Worm (Caenorhabditis elegans) whole organism, young adult: ENCODE results near the gene sri-78.
"Not testable (repeated sequence)": the region's sequence is repeated elsewhere in the genome, so short reads cannot be mapped to it uniquely, and the experiment has no call there.

Experiments used
- B0035.1 ChIP-seq: sonication (generic microtip); optimal IDR thresholded peaks from 2 replicates; lab custom pipeline; 2016; ENCODE audit warnings: missing genetic modification characterization, mild to moderate bottlenecking, missing compliant biosample characterization, missing genotype, missing genetic modification reagents
- B0336.3 ChIP-seq: fragments of 200-800 bp; sonication (Bioruptor generic); IDR thresholded peaks from 2 replicates; pipeline ENCODE4 v1.3.6; 2022; ENCODE audit warnings: missing genetic modification characterization, missing compliant biosample characterization
- C06A6.2 ChIP-seq: fragments of 200-800 bp; sonication (Bioruptor generic); conservative IDR thresholded peaks from 2 replicates; pipeline ENCODE4 v1.3.6; 2022; ENCODE audit warnings: missing genetic modification characterization, missing compliant biosample characterization
- C17E4.6 ChIP-seq: fragments of 200-800 bp; sonication (Bioruptor generic); IDR thresholded peaks from 2 replicates; pipeline ENCODE4 v1.3.6; 2022; ENCODE audit warnings: missing genetic modification reagents, missing genetic modification characterization, missing compliant biosample characterization
- F23B12.7 ChIP-seq: sonication (generic microtip); optimal IDR thresholded peaks from 2 replicates; lab custom pipeline; 2017; ENCODE audit warnings: missing genetic modification characterization, mild to moderate bottlenecking, missing compliant biosample characterization, antibody characterized with exemption, moderate library complexity; ENCODE audit not compliant: insufficient read depth
- F39B2.1 ChIP-seq: fragments of 200-800 bp; sonication (Bioruptor generic); IDR thresholded peaks from 2 replicates; pipeline ENCODE4 v1.3.6; 2022; ENCODE audit warnings: missing genetic modification reagents, missing genetic modification characterization, missing compliant biosample characterization
- F52B5.7 ChIP-seq: sonication (generic microtip); optimal IDR thresholded peaks from 2 replicates; lab custom pipeline; 2016; ENCODE audit warnings: mild to moderate bottlenecking, missing genetic modification characterization, missing compliant biosample characterization
- K12H6.12 ChIP-seq: fragments of 200-800 bp; sonication (Bioruptor generic); optimal IDR thresholded peaks from 2 replicates; lab custom pipeline; 2018; ENCODE audit warnings: mild to moderate bottlenecking, missing genetic modification characterization, missing compliant biosample characterization
- ama-1 ChIP-seq, 3 experiments: fragments of 150-350 bp in 1 of 3; sonication (generic microtip) in 2 of 3; optimal IDR thresholded peaks; 2 replicates each; lab custom pipeline; 2014 to 2018; ENCODE audit warnings: missing biosample characterization in 2 of 3, missing genetic modification characterization in 2 of 3, missing genetic modification reagents in 2 of 3
- attf-5 ChIP-seq: fragments of 200-800 bp; sonication (Bioruptor generic); optimal IDR thresholded peaks from 2 replicates; lab custom pipeline; 2018; ENCODE audit warnings: mild to moderate bottlenecking, missing genetic modification characterization, missing compliant biosample characterization
- bed-2 ChIP-seq: fragments of 200-800 bp; sonication (Bioruptor generic); IDR thresholded peaks from 2 replicates; pipeline ENCODE4 v1.3.6; 2022; ENCODE audit warnings: missing genetic modification reagents, missing genetic modification characterization, missing compliant biosample characterization
- cebp-2 ChIP-seq: fragments of 200-800 bp; sonication (Bioruptor generic); IDR thresholded peaks from 2 replicates; pipeline ENCODE4 v1.3.6; 2022; ENCODE audit warnings: missing genetic modification characterization, missing compliant biosample characterization
- ceh-27 ChIP-seq: fragments of 200-800 bp; sonication (Bioruptor generic); optimal IDR thresholded peaks from 2 replicates; lab custom pipeline; 2018; ENCODE audit warnings: mild to moderate bottlenecking, missing genetic modification characterization, moderate library complexity, missing compliant biosample characterization
- ceh-58 ChIP-seq: fragments of 200-800 bp; sonication (Bioruptor generic); IDR thresholded peaks from 2 replicates; pipeline ENCODE4 v1.3.6; 2022; ENCODE audit warnings: missing genetic modification characterization, missing compliant biosample characterization
- ceh-91 ChIP-seq: fragments of 200-800 bp; sonication (Bioruptor generic); IDR thresholded peaks from 2 replicates; pipeline ENCODE4 v1.3.6; 2022; ENCODE audit warnings: missing genetic modification reagents, missing genetic modification characterization, missing compliant biosample characterization
- dox-1 ChIP-seq: fragments of 200-800 bp; sonication (Bioruptor generic); IDR thresholded peaks from 2 replicates; pipeline ENCODE4 v1.3.6; 2022; ENCODE audit warnings: missing genetic modification reagents, missing genetic modification characterization, missing compliant biosample characterization
- dpl-1 ChIP-seq: fragments of 150-350 bp; optimal IDR thresholded peaks from 2 replicates; lab custom pipeline; 2014; ENCODE audit warnings: missing biosample characterization, missing genetic modification reagents, missing genetic modification characterization
- efl-1 ChIP-seq: fragments of 150-350 bp; optimal IDR thresholded peaks from 2 replicates; lab custom pipeline; 2014; ENCODE audit warnings: missing biosample characterization, missing genetic modification reagents, missing genetic modification characterization
- egl-44 ChIP-seq: fragments of 200-800 bp; sonication (Bioruptor generic); IDR thresholded peaks from 2 replicates; pipeline ENCODE4 v1.3.6; 2022; ENCODE audit warnings: missing genetic modification reagents, missing genetic modification characterization, missing compliant biosample characterization
- egrh-3 ChIP-seq: fragments of 200-800 bp; sonication (Bioruptor generic); IDR thresholded peaks from 2 replicates; pipeline ENCODE4 v1.3.6; 2022; ENCODE audit warnings: missing genetic modification reagents, missing genetic modification characterization, missing compliant biosample characterization
- fkh-3 ChIP-seq: sonication (generic microtip); optimal IDR thresholded peaks from 2 replicates; lab custom pipeline; 2016; ENCODE audit warnings: mild to moderate bottlenecking, missing genetic modification characterization, missing compliant biosample characterization
- gei-17 ChIP-seq: fragments of 200-800 bp; sonication (Bioruptor generic); optimal IDR thresholded peaks from 2 replicates; lab custom pipeline; 2018; ENCODE audit warnings: mild to moderate bottlenecking, missing genetic modification characterization, missing compliant biosample characterization
- hlh-12 ChIP-seq: sonication (generic microtip); optimal IDR thresholded peaks from 2 replicates; lab custom pipeline; 2016; ENCODE audit warnings: missing genetic modification characterization, missing compliant biosample characterization
- hlh-26 ChIP-seq: fragments of 200-800 bp; sonication (Bioruptor generic); conservative IDR thresholded peaks from 2 replicates; pipeline ENCODE4 v1.3.6; 2022; ENCODE audit warnings: missing genetic modification reagents, missing genetic modification characterization, missing compliant biosample characterization
- hrde-1 ChIP-seq: sonication (generic microtip); optimal IDR thresholded peaks from 2 replicates; lab custom pipeline; 2016; ENCODE audit warnings: missing genetic modification characterization, mild to moderate bottlenecking, missing compliant biosample characterization, moderate library complexity, missing genotype, missing genetic modification reagents, borderline replicate concordance
- lir-1 ChIP-seq: fragments of 200-800 bp; sonication (Bioruptor generic); conservative IDR thresholded peaks from 2 replicates; pipeline ENCODE4 v1.3.6; 2022; ENCODE audit warnings: missing genetic modification reagents, missing genetic modification characterization, missing compliant biosample characterization
- lsy-27 ChIP-seq: sonication (generic microtip); optimal IDR thresholded peaks from 2 replicates; lab custom pipeline; 2017; ENCODE audit warnings: missing genetic modification characterization, mild to moderate bottlenecking, missing compliant biosample characterization, antibody characterized with exemption, missing genotype, borderline replicate concordance; ENCODE audit not compliant: insufficient read depth
- nhr-179 ChIP-seq: sonication (generic microtip); optimal IDR thresholded peaks from 2 replicates; lab custom pipeline; 2016; ENCODE audit warnings: mild to moderate bottlenecking, missing genetic modification characterization, missing compliant biosample characterization
- nhr-90 ChIP-seq: sonication (generic microtip); optimal IDR thresholded peaks from 2 replicates; lab custom pipeline; 2016; ENCODE audit warnings: missing genotype, mild to moderate bottlenecking, missing genetic modification characterization, missing compliant biosample characterization
- pbrm-1 ChIP-seq: fragments of 200-800 bp; sonication (Bioruptor generic); IDR thresholded peaks from 2 replicates; pipeline ENCODE4 v1.3.6; 2022; ENCODE audit warnings: missing genetic modification reagents, missing genetic modification characterization, missing compliant biosample characterization
- sea-2 ChIP-seq: fragments of 200-800 bp; sonication (Bioruptor generic); IDR thresholded peaks from 2 replicates; pipeline ENCODE4 v1.3.6; 2022; ENCODE audit warnings: missing genetic modification characterization, missing compliant biosample characterization
- snpc-1.3 ChIP-seq: sonication (generic microtip); optimal IDR thresholded peaks from 2 replicates; lab custom pipeline; 2017; ENCODE audit warnings: missing genetic modification characterization, mild to moderate bottlenecking, missing compliant biosample characterization, antibody characterized with exemption, moderate library complexity, missing genotype, missing genetic modification reagents; ENCODE audit not compliant: insufficient read depth
- snpc-3.4 ChIP-seq: sonication (generic microtip); optimal IDR thresholded peaks from 2 replicates; lab custom pipeline; 2017; ENCODE audit warnings: missing genetic modification characterization, mild to moderate bottlenecking, missing compliant biosample characterization, antibody characterized with exemption, moderate library complexity, missing genotype, missing genetic modification reagents
- snpc-4 ChIP-seq, 5 experiments: fragments of 150-350 bp in 1 of 5; sonication (generic microtip) in 4 of 5; optimal IDR thresholded peaks; 2 replicates each; lab custom pipeline; 2014 to 2018; ENCODE audit warnings: missing genetic modification characterization in 5 of 5, missing biosample characterization in 3 of 5, antibody characterized with exemption in 2 of 5, mild to moderate bottlenecking in 2 of 5, missing compliant biosample characterization in 2 of 5, missing genotype in 2 of 5, moderate library complexity in 2 of 5, missing genetic modification reagents in 1 of 5
- somi-1 ChIP-seq: fragments of 200-800 bp; sonication (Bioruptor generic); optimal IDR thresholded peaks from 2 replicates; lab custom pipeline; 2018; ENCODE audit warnings: mild to moderate bottlenecking, missing genetic modification characterization, missing compliant biosample characterization
- sptf-2 ChIP-seq: fragments of 200-800 bp; sonication (Bioruptor generic); optimal IDR thresholded peaks from 2 replicates; lab custom pipeline; 2018; ENCODE audit warnings: mild to moderate bottlenecking, missing genetic modification characterization, missing compliant biosample characterization
- tbx-9 ChIP-seq: sonication (generic microtip); optimal IDR thresholded peaks from 2 replicates; lab custom pipeline; 2016; ENCODE audit warnings: borderline replicate concordance, missing genetic modification characterization, inconsistent platforms, missing compliant biosample characterization
- unc-62 ChIP-seq: fragments of 150-350 bp; optimal IDR thresholded peaks from 2 replicates; lab custom pipeline; 2014; ENCODE audit warnings: missing biosample characterization, missing genetic modification reagents, missing genetic modification characterization
- zim-3 ChIP-seq: sonication (generic microtip); optimal IDR thresholded peaks from 2 replicates; lab custom pipeline; 2017; ENCODE audit warnings: mild to moderate bottlenecking, missing genetic modification characterization, moderate library complexity, missing compliant biosample characterization
- ztf-18 ChIP-seq: sonication (generic microtip); optimal IDR thresholded peaks from 2 replicates; lab custom pipeline; 2016; ENCODE audit warnings: missing genotype, mild to moderate bottlenecking, missing genetic modification characterization, missing compliant biosample characterization
- ztf-28 ChIP-seq: fragments of 200-800 bp; sonication (Bioruptor generic); IDR thresholded peaks from 2 replicates; pipeline ENCODE4 v1.3.6; 2022; ENCODE audit warnings: missing genetic modification reagents, missing genetic modification characterization, missing compliant biosample characterization

The sri-78 gene

DNA sequence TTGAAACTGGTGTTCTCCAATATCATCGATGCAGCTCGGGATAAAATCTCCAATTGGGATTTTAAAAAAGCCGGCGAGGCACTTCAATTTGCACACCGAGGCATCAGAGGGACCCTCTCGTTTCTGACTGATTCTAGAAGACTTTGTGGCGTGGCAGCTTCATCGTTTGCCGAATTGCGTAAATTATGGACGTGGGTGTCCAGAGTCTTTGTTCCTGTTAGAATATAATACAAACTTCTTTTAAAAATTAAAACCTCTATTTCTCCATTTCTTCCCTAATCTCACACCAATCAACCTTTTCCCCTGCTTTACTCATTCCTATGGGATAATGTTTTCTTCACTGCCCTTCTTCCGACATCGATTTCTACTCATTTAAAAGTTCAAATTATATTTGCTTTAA lies 25.4 kb downstream of the sri-78 start, which contains the start of gene ZC239.5:
Gene ZC239.5, plus strand, starts transcription at position 301 of the 400 bp plus-strand sequence.
- TF ChIP-seq sea-2 (GFP tag; lab: Robert Waterston, UW) (no peak), ztf-28 (GFP tag; lab: Robert Waterston, UW) (no peak), hrde-1 (tag; lab: Kevin White, UChicago) (no peak), attf-5 (GFP tag; lab: Kevin White, UChicago) (no peak), dpl-1 (GFP tag; lab: Kevin White, UChicago) (no peak), F23B12.7 (tag; lab: Kevin White, UChicago) (no peak), pbrm-1 (GFP tag; lab: Robert Waterston, UW) (no peak), egl-44 (no peak), ama-1 (optimal IDR thresholded peaks at IDR 0.05; lab: Kevin White, UChicago) (no peak), ama-1 (GFP tag; optimal IDR thresholded peaks at IDR 0.05; lab: Kevin White, UChicago) (no peak), F52B5.7 (tag; lab: Kevin White, UChicago) (no peak), K12H6.12 (tag; lab: Kevin White, UChicago) (no peak), zim-3 (no peak), snpc-1.3 (tag; lab: Kevin White, UChicago) (no peak), C06A6.2 (GFP tag; lab: Robert Waterston, UW) (no peak), ceh-58 (GFP tag; lab: Robert Waterston, UW) (no peak), dox-1 (GFP tag; lab: Robert Waterston, UW) (no peak), gei-17 (GFP tag; lab: Kevin White, UChicago) (no peak), ceh-27 (GFP tag; lab: Kevin White, UChicago) (no peak), hlh-12 (tag; lab: Kevin White, UChicago) (no peak)

DNA sequence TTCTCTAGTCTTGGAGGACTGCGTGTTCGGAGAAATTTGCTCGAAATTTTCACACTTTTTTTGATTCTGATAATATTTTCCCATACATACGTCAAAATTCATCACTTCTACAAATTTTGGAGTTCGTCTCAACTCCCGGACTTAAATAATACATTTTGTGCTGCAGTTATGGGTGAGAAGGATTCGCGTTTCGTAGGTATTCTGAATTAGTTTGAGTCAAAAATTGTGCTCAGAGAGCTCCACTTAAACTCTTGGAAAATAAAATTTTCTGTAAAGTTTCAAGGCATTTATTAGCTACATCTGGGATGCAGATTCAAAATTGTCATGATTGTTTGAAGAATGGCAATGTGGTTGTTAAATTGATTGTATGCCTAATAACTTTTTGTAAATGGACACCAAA lies 28.9 kb downstream of the sri-78 start, which contains the start of gene ZC239.4:
Gene ZC239.4, plus strand, starts transcription at position 301 of the 400 bp plus-strand sequence.
- no peak for TF ChIP-seq fkh-3 (tag; lab: Kevin White, UChicago)
- no peak for TF ChIP-seq lir-1 (GFP tag; lab: Robert Waterston, UW)
- TF ChIP-seq nhr-90 (tag; lab: Kevin White, UChicago) = no peak
- TF ChIP-seq sea-2 (GFP tag; lab: Robert Waterston, UW) = no peak
- TF ChIP-seq hlh-26 (GFP tag; lab: Robert Waterston, UW) = no peak
- TF ChIP-seq snpc-3.4 (tag; lab: Kevin White, UChicago) = no peak

DNA sequence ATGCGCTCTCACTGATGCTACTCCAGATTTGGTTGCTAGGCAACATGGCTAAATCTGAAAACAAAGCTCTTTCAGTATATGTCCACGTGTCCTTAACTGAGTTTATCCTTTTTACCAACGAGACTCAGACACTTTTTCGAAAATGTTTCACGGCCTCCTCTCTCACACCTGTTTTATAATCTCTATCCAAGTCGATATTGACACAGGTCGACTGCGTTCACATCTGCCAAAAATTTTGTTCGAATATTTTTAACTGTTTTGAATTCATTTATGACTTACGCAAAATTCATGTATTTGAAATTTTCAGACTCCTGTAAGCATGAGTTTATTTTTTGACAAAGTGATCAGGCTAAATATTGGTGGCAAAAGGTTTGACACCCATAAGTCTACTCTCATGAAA lies 30.8 kb downstream of the sri-78 start, which contains the start of gene ZC239.3:
Gene ZC239.3, plus strand, starts transcription at position 301 of the 400 bp plus-strand sequence.
- not testable (repeated sequence) for TF ChIP-seq hrde-1 (tag; lab: Kevin White, UChicago); lsy-27 (tag; lab: Kevin White, UChicago); C17E4.6 (GFP tag; lab: Robert Waterston, UW)

DNA sequence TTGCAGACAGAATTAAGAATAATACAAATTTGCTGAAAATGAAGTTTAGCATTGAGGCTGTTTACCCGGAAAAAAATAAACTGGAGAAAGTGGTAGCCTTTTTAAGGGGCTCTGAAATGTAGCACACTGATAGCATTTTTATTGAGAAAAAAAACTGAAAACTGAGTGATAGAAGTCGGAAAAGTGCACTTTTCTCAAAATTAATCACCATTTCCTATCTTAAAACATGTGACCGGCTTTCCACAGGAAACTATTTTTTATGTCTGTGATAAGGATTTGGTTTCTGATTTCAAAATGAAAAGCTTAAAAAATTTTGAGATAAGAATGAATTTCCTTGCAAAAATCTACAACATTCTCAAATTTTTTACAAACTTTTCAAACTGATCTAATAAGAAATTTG lies 35.8 kb downstream of the sri-78 start, which contains the start of gene ZC239.22:
Gene ZC239.22, minus strand, starts transcription at position 101 of the 400 bp plus-strand sequence.
- no peak for TF ChIP-seq efl-1 (GFP tag; lab: Kevin White, UChicago)
- TF ChIP-seq unc-62 (GFP tag; lab: Kevin White, UChicago) = no peak
- TF ChIP-seq sptf-2 = no peak
- no peak for TF ChIP-seq hrde-1 (tag; lab: Kevin White, UChicago)
- no peak for TF ChIP-seq snpc-4 (GFP tag; optimal IDR thresholded peaks at IDR 0.05; lab: Kevin White, UChicago)
- no peak for TF ChIP-seq snpc-4 (tag; optimal IDR thresholded peaks at IDR 0.05; lab: Kevin White, UChicago)
- TF ChIP-seq tbx-9 (tag; lab: Kevin White, UChicago) = no peak
- TF ChIP-seq pbrm-1 (GFP tag; lab: Robert Waterston, UW) = no peak
- TF ChIP-seq F39B2.1 (GFP tag; lab: Robert Waterston, UW) = no peak
- no peak for TF ChIP-seq somi-1 (GFP tag; lab: Kevin White, UChicago)
- no peak for TF ChIP-seq B0336.3 (GFP tag; lab: Robert Waterston, UW)
- no peak for TF ChIP-seq nhr-179 (tag; lab: Kevin White, UChicago)
- TF ChIP-seq B0035.1 = no peak
- no peak for TF ChIP-seq ceh-91 (GFP tag; lab: Robert Waterston, UW)
- no peak for TF ChIP-seq cebp-2 (GFP tag; lab: Robert Waterston, UW)
- TF ChIP-seq egrh-3 (GFP tag; lab: Robert Waterston, UW) = no peak
- no peak for TF ChIP-seq bed-2 (GFP tag; lab: Robert Waterston, UW)
- no peak for TF ChIP-seq ama-1 (optimal IDR thresholded peaks at IDR 0.05; lab: Kevin White, UChicago)
- no peak for TF ChIP-seq ama-1 (GFP tag; optimal IDR thresholded peaks at IDR 0.05; lab: Kevin White, UChicago)
- TF ChIP-seq ztf-18 (tag; lab: Kevin White, UChicago) = no peak
